Worm (Caenorhabditis elegans) whole organism, mixed stage, embryonic: ENCODE measurements around the gene hal-3.

ENCODE experiments used
- M03D4.4 ChIP-seq: sonication (generic microtip); optimal IDR thresholded peaks from 2 replicates; lab custom pipeline; 2017; ENCODE audit warnings: mild to moderate bottlenecking, missing genetic modification characterization, missing compliant biosample characterization
- bed-3 ChIP-seq: fragments of 200-800 bp; sonication (Bioruptor generic); optimal IDR thresholded peaks from 3 replicates; lab custom pipeline; 2018; ENCODE audit warnings: mild to moderate bottlenecking, missing genetic modification characterization, moderate library complexity, missing compliant biosample characterization
- ceh-43 ChIP-seq: fragments of 200-800 bp; sonication (Bioruptor generic); optimal IDR thresholded peaks from 2 replicates; lab custom pipeline; 2018; ENCODE audit warnings: mild to moderate bottlenecking, missing genetic modification characterization, moderate library complexity, missing compliant biosample characterization
- ceh-83 ChIP-seq: fragments of 200-800 bp; sonication (Bioruptor generic); optimal IDR thresholded peaks from 2 replicates; lab custom pipeline; 2018; ENCODE audit warnings: mild to moderate bottlenecking, missing genetic modification characterization, missing compliant biosample characterization
- ces-1 ChIP-seq: fragments of 150-350 bp; optimal IDR thresholded peaks from 2 replicates; lab custom pipeline; 2014; ENCODE audit warnings: missing biosample characterization, missing genetic modification reagents, missing genetic modification characterization
- cnd-1 ChIP-seq: fragments of 200-800 bp; sonication (Bioruptor generic); optimal IDR thresholded peaks from 2 replicates; lab custom pipeline; 2018; ENCODE audit warnings: mild to moderate bottlenecking, missing genetic modification characterization, missing compliant biosample characterization
- drap-1 ChIP-seq: fragments of 200-800 bp; sonication (Bioruptor generic); optimal IDR thresholded peaks from 3 replicates; lab custom pipeline; 2018; ENCODE audit warnings: mild to moderate bottlenecking, missing genetic modification characterization, missing compliant biosample characterization
- elt-1 ChIP-seq: sonication (generic microtip); optimal IDR thresholded peaks from 2 replicates; lab custom pipeline; 2017; ENCODE audit warnings: missing genetic modification characterization, mild to moderate bottlenecking, missing compliant biosample characterization, antibody characterized with exemption, moderate library complexity, borderline replicate concordance; ENCODE audit not compliant: insufficient read depth
- hlh-1 ChIP-seq: fragments of 150-350 bp; optimal IDR thresholded peaks from 2 replicates; lab custom pipeline; 2014; ENCODE audit warnings: missing biosample characterization, missing genetic modification reagents, missing genetic modification characterization
- lin-13 ChIP-seq: fragments of 150-350 bp; optimal IDR thresholded peaks from 2 replicates; lab custom pipeline; 2014; ENCODE audit warnings: missing biosample characterization, missing genetic modification characterization
- lin-32 ChIP-seq: fragments of 200-800 bp; sonication (Bioruptor generic); optimal IDR thresholded peaks from 2 replicates; lab custom pipeline; 2018; ENCODE audit warnings: mild to moderate bottlenecking, missing genetic modification characterization, missing compliant biosample characterization
- lsy-2 ChIP-seq: fragments of 150-350 bp; optimal IDR thresholded peaks from 2 replicates; lab custom pipeline; 2014; ENCODE audit warnings: missing biosample characterization, missing genetic modification characterization
- mab-5 ChIP-seq: fragments of 150-350 bp; optimal IDR thresholded peaks from 2 replicates; lab custom pipeline; 2014; ENCODE audit warnings: missing biosample characterization, missing genetic modification characterization
- mep-1 ChIP-seq: fragments of 150-350 bp; optimal IDR thresholded peaks from 2 replicates; lab custom pipeline; 2017; ENCODE audit warnings: missing biosample characterization, missing genetic modification reagents, missing genetic modification characterization, inconsistent platforms
- nhr-12 ChIP-seq: fragments of 150-350 bp; optimal IDR thresholded peaks from 2 replicates; lab custom pipeline; 2014; ENCODE audit warnings: missing biosample characterization, missing genetic modification characterization
- nhr-2 ChIP-seq: fragments of 150-350 bp; optimal IDR thresholded peaks from 2 replicates; lab custom pipeline; 2014; ENCODE audit warnings: missing biosample characterization, missing genetic modification characterization
- nhr-237 ChIP-seq: fragments of 150-350 bp; optimal IDR thresholded peaks from 2 replicates; lab custom pipeline; 2014; ENCODE audit warnings: missing biosample characterization, missing genetic modification characterization
- nhr-28 ChIP-seq: fragments of 150-350 bp; optimal IDR thresholded peaks from 2 replicates; lab custom pipeline; 2014; ENCODE audit warnings: missing biosample characterization, missing genetic modification characterization
- pha-4 ChIP-seq: fragments of 150-350 bp; optimal IDR thresholded peaks from 2 replicates; lab custom pipeline; 2018; ENCODE audit warnings: missing biosample characterization, missing genetic modification reagents, missing genetic modification characterization
- sem-2 ChIP-seq: fragments of 200-800 bp; sonication (Bioruptor generic); optimal IDR thresholded peaks from 2 replicates; lab custom pipeline; 2018; ENCODE audit warnings: mild to moderate bottlenecking, missing genetic modification characterization, missing compliant biosample characterization
- sptf-1 ChIP-seq: sonication (generic microtip); optimal IDR thresholded peaks from 2 replicates; lab custom pipeline; 2017; ENCODE audit warnings: mild to moderate bottlenecking, missing genetic modification characterization, moderate library complexity, missing compliant biosample characterization
- tbx-8 ChIP-seq: fragments of 200-800 bp; sonication (Bioruptor generic); optimal IDR thresholded peaks from 2 replicates; lab custom pipeline; 2018; ENCODE audit warnings: mild to moderate bottlenecking, missing genetic modification characterization, moderate library complexity, missing compliant biosample characterization
- unc-120 ChIP-seq: sonication (generic microtip); optimal IDR thresholded peaks from 2 replicates; lab custom pipeline; 2017; ENCODE audit warnings: missing genetic modification characterization, missing compliant biosample characterization; ENCODE audit not compliant: poor library complexity, severe bottlenecking
- unc-39 ChIP-seq: fragments of 150-350 bp; optimal IDR thresholded peaks from 2 replicates; lab custom pipeline; 2014; ENCODE audit warnings: missing biosample characterization, missing genetic modification characterization
- unc-62 ChIP-seq: fragments of 150-350 bp; optimal IDR thresholded peaks from 2 replicates; lab custom pipeline; 2014; ENCODE audit warnings: missing biosample characterization, missing genetic modification reagents, missing genetic modification characterization
- zip-8 ChIP-seq: fragments of 150-350 bp; optimal IDR thresholded peaks from 2 replicates; lab custom pipeline; 2014; ENCODE audit warnings: missing biosample characterization, missing genetic modification characterization

hal-3 gene

ce11 chrII:9605954-9606353 lies 11.0 kb downstream of the hal-3 start:
- TF ChIP-seq zip-8 = no peak
- peak; percentile 37 for TF ChIP-seq elt-1 (tag; lab: Kevin White, UChicago)

- TF ChIP-seq cnd-1 (tag; lab: Kevin White, UChicago) (no peak), pha-4 (tag; lab: Kevin White, UChicago) (peak; percentile 10), unc-62 (GFP tag; lab: Kevin White, UChicago) (no peak), ceh-83 (no peak), mab-5 (no peak), unc-39 (tag; lab: Kevin White, UChicago) (no peak)
These were observed 11.6 kb downstream of the hal-3 start, which contains the start of gene nhr-19 for ce11 chrII:9605336-9605735. Gene nhr-19, minus strand, starts transcription at chrII:9605526.

- TF ChIP-seq ceh-43 (GFP tag; lab: Kevin White, UChicago) = no peak
- no peak for TF ChIP-seq nhr-28 (tag; lab: Kevin White, UChicago)
- no peak for TF ChIP-seq zip-8
- TF ChIP-seq pha-4 (tag; lab: Kevin White, UChicago) = no peak
- TF ChIP-seq drap-1 (GFP tag; lab: Kevin White, UChicago) = no peak
- TF ChIP-seq sem-2 (GFP tag; lab: Kevin White, UChicago) = no peak
- TF ChIP-seq tbx-8 (GFP tag; lab: Kevin White, UChicago) = no peak
- no peak for TF ChIP-seq lin-13 (tag; lab: Kevin White, UChicago)
- no peak for TF ChIP-seq nhr-12 (tag; lab: Kevin White, UChicago)
These were observed 12.2 kb downstream of the hal-3 start for ce11 chrII:9604685-9605084.

DNA sequence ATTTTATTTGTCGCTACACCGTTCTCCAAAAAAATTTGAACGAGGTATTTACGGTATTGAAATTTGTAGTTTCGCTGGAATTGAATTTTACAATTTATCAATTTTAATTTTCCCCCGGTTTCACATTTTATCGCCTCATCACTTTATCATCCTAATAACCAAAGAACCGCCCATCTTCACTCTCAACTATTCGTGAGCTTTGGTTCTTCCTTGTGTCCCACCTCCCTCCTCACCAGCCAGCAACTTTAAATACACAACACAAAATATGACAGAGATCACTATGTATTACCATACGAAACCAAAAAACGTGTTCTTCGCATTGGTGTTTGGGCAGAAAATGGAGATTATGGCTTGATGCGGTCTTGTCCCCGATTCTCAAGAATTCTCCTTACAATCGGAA lies 12.9 kb downstream of the hal-3 start:
- no peak for TF ChIP-seq mep-1 (tag; lab: Kevin White, UChicago)
- no peak for TF ChIP-seq tbx-8 (GFP tag; lab: Kevin White, UChicago)
- TF ChIP-seq bed-3 (GFP tag; lab: Kevin White, UChicago) = no peak
- no peak for TF ChIP-seq unc-120 (tag; lab: Kevin White, UChicago)
- no peak for TF ChIP-seq unc-39 (tag; lab: Kevin White, UChicago)

DNA sequence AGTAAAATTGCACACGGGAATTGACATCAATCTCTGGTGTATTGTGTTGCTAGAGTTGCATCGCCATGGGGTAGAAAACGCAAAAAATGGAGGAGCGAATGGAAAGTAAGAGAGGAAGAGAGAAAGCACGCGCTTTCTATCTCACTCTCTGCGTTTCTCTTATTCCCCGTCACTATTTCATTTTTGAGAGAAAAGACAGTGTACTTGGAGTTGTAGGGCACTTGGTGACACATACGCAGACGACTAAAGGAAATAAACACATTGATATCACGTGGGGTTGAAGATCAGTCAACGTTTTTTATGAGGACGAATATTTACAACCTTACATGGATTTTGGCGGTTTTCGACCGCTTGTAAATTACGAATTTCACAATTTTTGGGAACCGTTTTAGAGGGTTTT lies 13.5 kb downstream of the hal-3 start:
- TF ChIP-seq pha-4 (tag; lab: Kevin White, UChicago) (peak; percentile 68), elt-1 (tag; lab: Kevin White, UChicago) (no peak), nhr-28 (tag; lab: Kevin White, UChicago) (peak; percentile 28), hlh-1 (peak; percentile 65), mep-1 (tag; lab: Kevin White, UChicago) (peak; percentile 32), lsy-2 (tag; lab: Kevin White, UChicago) (peak; percentile 34), mab-5 (peak; percentile 3), unc-120 (tag; lab: Kevin White, UChicago) (peak; percentile 75), unc-62 (GFP tag; lab: Kevin White, UChicago) (peak; percentile 80), sptf-1 (tag; lab: Kevin White, UChicago) (no peak), nhr-237 (tag; lab: Kevin White, UChicago) (peak; percentile 80)

ce11 chrII:9602566-9602965 lies 14.4 kb downstream of the hal-3 start:
- TF ChIP-seq M03D4.4 (tag; lab: Kevin White, UChicago) (no peak), nhr-12 (tag; lab: Kevin White, UChicago) (no peak), lsy-2 (tag; lab: Kevin White, UChicago) (no peak), ces-1 (GFP tag; lab: Kevin White, UChicago) (no peak), lin-32 (GFP tag; lab: Kevin White, UChicago) (no peak), tbx-8 (GFP tag; lab: Kevin White, UChicago) (no peak), sem-2 (GFP tag; lab: Kevin White, UChicago) (no peak), pha-4 (tag; lab: Kevin White, UChicago) (no peak), drap-1 (GFP tag; lab: Kevin White, UChicago) (no peak), mep-1 (tag; lab: Kevin White, UChicago) (no peak)

DNA sequence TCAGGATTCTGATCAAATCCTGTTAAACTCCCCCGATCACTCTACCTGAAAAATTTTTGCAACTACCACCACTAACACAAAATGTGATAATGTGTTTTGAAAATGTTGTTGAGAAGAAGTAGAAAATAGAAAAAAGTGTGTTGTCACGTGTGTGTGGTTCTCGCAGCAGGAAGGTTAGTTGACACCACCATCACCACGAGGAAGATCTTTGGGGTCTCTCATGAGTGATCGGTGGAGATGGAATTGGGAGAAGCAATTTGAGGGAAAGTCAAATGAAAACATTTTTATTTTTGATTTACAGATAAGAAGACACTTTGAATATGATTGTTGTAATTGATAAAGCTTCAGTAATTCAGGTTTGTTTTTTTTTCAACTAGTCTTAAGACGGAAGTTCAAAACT lies 15.2 kb downstream of the hal-3 start:
- TF ChIP-seq lin-13 (tag; lab: Kevin White, UChicago) = no peak
- no peak for TF ChIP-seq cnd-1 (tag; lab: Kevin White, UChicago)
- no peak for TF ChIP-seq unc-62 (GFP tag; lab: Kevin White, UChicago)
- no peak for TF ChIP-seq nhr-2 (tag; lab: Kevin White, UChicago)
- no peak for TF ChIP-seq sem-2 (GFP tag; lab: Kevin White, UChicago)
- TF ChIP-seq unc-39 (tag; lab: Kevin White, UChicago) = no peak
- no peak for TF ChIP-seq mab-5
- no peak for TF ChIP-seq nhr-12 (tag; lab: Kevin White, UChicago)
- TF ChIP-seq drap-1 (GFP tag; lab: Kevin White, UChicago) = no peak
